ENCODE assay signal across 3 worm cellular contexts in genomic region chrV:19999100-19999499, ce11.
TF ChIP-seq lines count a peak whose summit lies in the region.

No protein-coding gene starts in this region.

TF ChIP-seq in whole organism, L4 larva, 104 proteins besides CTCF, POLR2A, EP300 and RAD21:
- TF ChIP-seq F44E2.7 (GFP tag; IDR thresholded peaks at IDR 0.05; lab: Robert Waterston, UW) (no peak), set-16 (GFP tag; IDR thresholded peaks at IDR 0.05; lab: Robert Waterston, UW) (peak; percentile 79)

TF ChIP-seq in whole organism, midembryonic, 9 proteins besides CTCF, POLR2A, EP300 and RAD21:
- no peak for TF ChIP-seq ztf-23 (GFP tag; IDR thresholded peaks at IDR 0.05; lab: Robert Waterston, UW)
- no peak for TF ChIP-seq tab-1 (GFP tag; IDR thresholded peaks at IDR 0.05; lab: Robert Waterston, UW)
- TF ChIP-seq T22C8.4 (GFP tag; IDR thresholded peaks at IDR 0.05; lab: Robert Waterston, UW), result 0 out of 2 replicates have a peak, but pooled peaks have one; percentile 36
TF ChIP-seq in whole organism, midembryonic: peak in this region for 1.

TF ChIP-seq in whole organism, young adult, 124 proteins besides CTCF, POLR2A, EP300 and RAD21:
- TF ChIP-seq egrh-3 (GFP tag; IDR thresholded peaks at IDR 0.05; lab: Robert Waterston, UW) (peak; percentile 51; the same call in 1 of the 2 replicates), zfh-2 (GFP tag; conservative IDR thresholded peaks at IDR 0.05; lab: Robert Waterston, UW) (peak; percentile 52; the same call in 1 of the 2 replicates), lin-54 (GFP tag; optimal IDR thresholded peaks at IDR 0.05; lab: Kevin White, UChicago) (no peak), bed-1 (GFP tag; IDR thresholded peaks at IDR 0.05; lab: Robert Waterston, UW) (no peak)
